Worm (Caenorhabditis elegans) whole organism, young adult: ENCODE results near the gene mlc-2.

ENCODE experiments used
- B0019.2 ChIP-seq: fragments of 200-800 bp; sonication (Bioruptor generic); conservative IDR thresholded peaks from 2 replicates; pipeline ENCODE4 v1.3.6; 2022; ENCODE audit warnings: missing genetic modification reagents, missing genetic modification characterization, missing compliant biosample characterization
- B0336.3 ChIP-seq: fragments of 200-800 bp; sonication (Bioruptor generic); IDR thresholded peaks from 2 replicates; pipeline ENCODE4 v1.3.6; 2022; ENCODE audit warnings: missing genetic modification characterization, missing compliant biosample characterization
- F10E7.11 ChIP-seq: sonication (generic microtip); optimal IDR thresholded peaks from 2 replicates; lab custom pipeline; 2017; ENCODE audit warnings: mild to moderate bottlenecking, missing genetic modification characterization, moderate library complexity, missing compliant biosample characterization
- F33H1.4 ChIP-seq: fragments of 200-800 bp; sonication (Bioruptor generic); IDR thresholded peaks from 2 replicates; pipeline ENCODE4 v1.3.6; 2022; ENCODE audit warnings: missing genetic modification reagents, missing genetic modification characterization, missing compliant biosample characterization
- F39B2.1 ChIP-seq: fragments of 200-800 bp; sonication (Bioruptor generic); IDR thresholded peaks from 2 replicates; pipeline ENCODE4 v1.3.6; 2022; ENCODE audit warnings: missing genetic modification reagents, missing genetic modification characterization, missing compliant biosample characterization
- F52B5.7 ChIP-seq: sonication (generic microtip); optimal IDR thresholded peaks from 2 replicates; lab custom pipeline; 2016; ENCODE audit warnings: mild to moderate bottlenecking, missing genetic modification characterization, missing compliant biosample characterization
- K12H6.12 ChIP-seq: fragments of 200-800 bp; sonication (Bioruptor generic); optimal IDR thresholded peaks from 2 replicates; lab custom pipeline; 2018; ENCODE audit warnings: mild to moderate bottlenecking, missing genetic modification characterization, missing compliant biosample characterization
- T07F8.4 ChIP-seq: sonication (generic microtip); optimal IDR thresholded peaks from 2 replicates; lab custom pipeline; 2016; ENCODE audit warnings: mild to moderate bottlenecking, missing genetic modification characterization, moderate library complexity, missing compliant biosample characterization
- T26A5.8 ChIP-seq: sonication (generic microtip); optimal IDR thresholded peaks from 2 replicates; lab custom pipeline; 2016; ENCODE audit warnings: missing genetic modification characterization, missing compliant biosample characterization
- Y53G8AR.9 ChIP-seq: fragments of 200-800 bp; sonication (Bioruptor generic); conservative IDR thresholded peaks from 2 replicates; pipeline ENCODE4 v1.3.6; 2022; ENCODE audit warnings: missing genetic modification reagents, missing genetic modification characterization, missing compliant biosample characterization
- Y56A3A.18 ChIP-seq: fragments of 200-800 bp; sonication (Bioruptor generic); IDR thresholded peaks from 2 replicates; pipeline ENCODE4 v1.3.6; 2022; ENCODE audit warnings: missing genetic modification reagents, missing genetic modification characterization, missing compliant biosample characterization
- Y67H2A.10 ChIP-seq: fragments of 200-800 bp; sonication (Bioruptor generic); conservative IDR thresholded peaks from 2 replicates; pipeline ENCODE4 v1.3.6; 2022; ENCODE audit warnings: missing genetic modification reagents, missing genetic modification characterization, missing compliant biosample characterization
- Y79H2A.3 ChIP-seq: fragments of 200-800 bp; sonication (Bioruptor generic); conservative IDR thresholded peaks from 2 replicates; pipeline ENCODE4 v1.3.6; 2022; ENCODE audit warnings: missing genetic modification reagents, missing genetic modification characterization, missing compliant biosample characterization
- ama-1 ChIP-seq, 3 experiments: fragments of 150-350 bp in 1 of 3; sonication (generic microtip) in 2 of 3; optimal IDR thresholded peaks; 2 replicates each; lab custom pipeline; 2014 to 2018; ENCODE audit warnings: missing biosample characterization in 2 of 3, missing genetic modification characterization in 2 of 3, missing genetic modification reagents in 2 of 3
- aptf-2 ChIP-seq: fragments of 200-800 bp; sonication (Bioruptor generic); conservative IDR thresholded peaks from 2 replicates; pipeline ENCODE4 v1.3.6; 2022; ENCODE audit warnings: missing genetic modification reagents, missing genetic modification characterization, missing compliant biosample characterization
- aptf-3 ChIP-seq: fragments of 200-800 bp; sonication (Bioruptor generic); IDR thresholded peaks from 2 replicates; pipeline ENCODE4 v1.3.6; 2022; ENCODE audit warnings: missing genetic modification characterization, missing compliant biosample characterization
- attf-3 ChIP-seq: fragments of 200-800 bp; sonication (Bioruptor generic); conservative IDR thresholded peaks from 2 replicates; pipeline ENCODE4 v1.3.6; 2022; ENCODE audit warnings: missing genetic modification reagents, missing genetic modification characterization, missing compliant biosample characterization
- bed-2 ChIP-seq: fragments of 200-800 bp; sonication (Bioruptor generic); IDR thresholded peaks from 2 replicates; pipeline ENCODE4 v1.3.6; 2022; ENCODE audit warnings: missing genetic modification reagents, missing genetic modification characterization, missing compliant biosample characterization
- ceh-100 ChIP-seq: fragments of 200-800 bp; sonication (Bioruptor generic); IDR thresholded peaks from 2 replicates; pipeline ENCODE4 v1.3.6; 2022; ENCODE audit warnings: missing genetic modification reagents, missing genetic modification characterization, missing compliant biosample characterization
- ceh-27 ChIP-seq: fragments of 200-800 bp; sonication (Bioruptor generic); optimal IDR thresholded peaks from 2 replicates; lab custom pipeline; 2018; ENCODE audit warnings: mild to moderate bottlenecking, missing genetic modification characterization, moderate library complexity, missing compliant biosample characterization
- ceh-40 ChIP-seq: fragments of 200-800 bp; sonication (Bioruptor generic); IDR thresholded peaks from 2 replicates; pipeline ENCODE4 v1.3.6; 2022; ENCODE audit warnings: missing genetic modification characterization, missing compliant biosample characterization
- ceh-58 ChIP-seq: fragments of 200-800 bp; sonication (Bioruptor generic); IDR thresholded peaks from 2 replicates; pipeline ENCODE4 v1.3.6; 2022; ENCODE audit warnings: missing genetic modification characterization, missing compliant biosample characterization
- ceh-79 ChIP-seq: sonication (generic microtip); optimal IDR thresholded peaks from 2 replicates; lab custom pipeline; 2017; ENCODE audit warnings: mild to moderate bottlenecking, missing genetic modification characterization, missing compliant biosample characterization
- ceh-91 ChIP-seq: fragments of 200-800 bp; sonication (Bioruptor generic); IDR thresholded peaks from 2 replicates; pipeline ENCODE4 v1.3.6; 2022; ENCODE audit warnings: missing genetic modification reagents, missing genetic modification characterization, missing compliant biosample characterization
- chd-7 ChIP-seq: sonication (generic microtip); optimal IDR thresholded peaks from 2 replicates; lab custom pipeline; 2016; ENCODE audit warnings: mild to moderate bottlenecking, missing genetic modification characterization, moderate library complexity, missing compliant biosample characterization
- egl-18 ChIP-seq: fragments of 200-800 bp; sonication (Bioruptor generic); IDR thresholded peaks from 2 replicates; pipeline ENCODE4 v1.3.6; 2022; ENCODE audit warnings: missing genetic modification reagents, missing genetic modification characterization, missing compliant biosample characterization
- egrh-3 ChIP-seq: fragments of 200-800 bp; sonication (Bioruptor generic); IDR thresholded peaks from 2 replicates; pipeline ENCODE4 v1.3.6; 2022; ENCODE audit warnings: missing genetic modification reagents, missing genetic modification characterization, missing compliant biosample characterization
- ekl-4 ChIP-seq: fragments of 200-800 bp; sonication (Bioruptor generic); IDR thresholded peaks from 2 replicates; pipeline ENCODE4 v1.3.6; 2022; ENCODE audit warnings: missing genetic modification reagents, missing genetic modification characterization, missing compliant biosample characterization
- ets-4 ChIP-seq: fragments of 200-800 bp; sonication (Bioruptor generic); optimal IDR thresholded peaks from 2 replicates; lab custom pipeline; 2018; ENCODE audit warnings: mild to moderate bottlenecking, missing genetic modification characterization, missing compliant biosample characterization
- hlh-12 ChIP-seq: sonication (generic microtip); optimal IDR thresholded peaks from 2 replicates; lab custom pipeline; 2016; ENCODE audit warnings: missing genetic modification characterization, missing compliant biosample characterization
- lin-35 ChIP-seq, 3 experiments: fragments of 150-350 bp in 2 of 3; sonication (generic microtip) in 1 of 3; optimal IDR thresholded peaks; 2 replicates each; lab custom pipeline; 2014 to 2018; ENCODE audit warnings: missing biosample characterization in 3 of 3, missing genetic modification characterization in 3 of 3, missing genetic modification reagents in 3 of 3
- lir-1 ChIP-seq: fragments of 200-800 bp; sonication (Bioruptor generic); conservative IDR thresholded peaks from 2 replicates; pipeline ENCODE4 v1.3.6; 2022; ENCODE audit warnings: missing genetic modification reagents, missing genetic modification characterization, missing compliant biosample characterization
- madf-10 ChIP-seq: sonication (generic microtip); optimal IDR thresholded peaks from 2 replicates; lab custom pipeline; 2016; ENCODE audit warnings: mild to moderate bottlenecking, missing genetic modification characterization, missing compliant biosample characterization
- madf-8 ChIP-seq: fragments of 200-800 bp; sonication (Bioruptor generic); conservative IDR thresholded peaks from 2 replicates; pipeline ENCODE4 v1.3.6; 2022; ENCODE audit warnings: missing genetic modification reagents, missing genetic modification characterization, missing compliant biosample characterization
- nfyb-1 ChIP-seq: fragments of 200-800 bp; sonication (Bioruptor generic); IDR thresholded peaks from 2 replicates; pipeline ENCODE4 v1.3.6; 2022; ENCODE audit warnings: missing genetic modification reagents, missing genetic modification characterization, missing compliant biosample characterization
- nhr-179 ChIP-seq: sonication (generic microtip); optimal IDR thresholded peaks from 2 replicates; lab custom pipeline; 2016; ENCODE audit warnings: mild to moderate bottlenecking, missing genetic modification characterization, missing compliant biosample characterization
- pha-4 ChIP-seq: fragments of 150-350 bp; sonication (generic microtip); optimal IDR thresholded peaks from 2 replicates; lab custom pipeline; 2014; ENCODE audit warnings: missing biosample characterization, missing genetic modification reagents, missing genetic modification characterization
- rec-8 ChIP-seq, 2 experiments: sonication (generic microtip); optimal IDR thresholded peaks; 2 replicates each; lab custom pipeline; 2016; ENCODE audit warnings: mild to moderate bottlenecking in 2 of 2, missing genetic modification characterization in 2 of 2, missing genetic modification reagents in 2 of 2, missing genotype in 2 of 2, missing biosample characterization in 1 of 2, missing compliant biosample characterization in 1 of 2, moderate library complexity in 1 of 2
- repo-1 ChIP-seq: sonication (generic microtip); optimal IDR thresholded peaks from 2 replicates; lab custom pipeline; 2017; ENCODE audit warnings: mild to moderate bottlenecking, missing genetic modification characterization, missing compliant biosample characterization
- sdz-38 ChIP-seq: sonication (generic microtip); optimal IDR thresholded peaks from 2 replicates; lab custom pipeline; 2016; ENCODE audit warnings: missing genotype, missing genetic modification characterization, missing compliant biosample characterization
- snpc-3.4 ChIP-seq: sonication (generic microtip); optimal IDR thresholded peaks from 2 replicates; lab custom pipeline; 2017; ENCODE audit warnings: missing genetic modification characterization, mild to moderate bottlenecking, missing compliant biosample characterization, antibody characterized with exemption, moderate library complexity, missing genotype, missing genetic modification reagents
- snpc-4 ChIP-seq, 5 experiments: fragments of 150-350 bp in 1 of 5; sonication (generic microtip) in 4 of 5; optimal IDR thresholded peaks; 2 replicates each; lab custom pipeline; 2014 to 2018; ENCODE audit warnings: missing genetic modification characterization in 5 of 5, missing biosample characterization in 3 of 5, antibody characterized with exemption in 2 of 5, mild to moderate bottlenecking in 2 of 5, missing compliant biosample characterization in 2 of 5, missing genotype in 2 of 5, moderate library complexity in 2 of 5, missing genetic modification reagents in 1 of 5
- sptf-2 ChIP-seq: fragments of 200-800 bp; sonication (Bioruptor generic); optimal IDR thresholded peaks from 2 replicates; lab custom pipeline; 2018; ENCODE audit warnings: mild to moderate bottlenecking, missing genetic modification characterization, missing compliant biosample characterization
- xnd-1 ChIP-seq: sonication (generic microtip); optimal IDR thresholded peaks from 2 replicates; lab custom pipeline; 2016; ENCODE audit warnings: missing genotype, missing genetic modification reagents, missing genetic modification characterization, missing compliant biosample characterization
- ztf-25 ChIP-seq: fragments of 200-800 bp; sonication (Bioruptor generic); IDR thresholded peaks from 2 replicates; pipeline ENCODE4 v1.3.6; 2022; ENCODE audit warnings: missing genetic modification reagents, missing genetic modification characterization, missing compliant biosample characterization

The mlc-2 gene

ce11 chrX:17479694-17480574 lies 23.5 kb upstream of the mlc-2 start (continued):
- TF ChIP-seq lin-35 (GFP tag; optimal IDR thresholded peaks at IDR 0.05; lab: Kevin White, UChicago) (peak in 1 of 3 experiments; percentile 18), snpc-3.4 (tag; lab: Kevin White, UChicago) (no peak), K12H6.12 (tag; lab: Kevin White, UChicago) (peak; percentile 93), xnd-1 (no peak), F39B2.1 (no peak), ceh-40 (GFP tag; lab: Robert Waterston, UW) (no peak), ceh-91 (GFP tag; lab: Robert Waterston, UW) (no peak), madf-10 (peak; percentile 63), ama-1 (optimal IDR thresholded peaks at IDR 0.05; lab: Kevin White, UChicago) (peak; percentile 68), ama-1 (GFP tag; optimal IDR thresholded peaks at IDR 0.05; lab: Kevin White, UChicago) (no peak), Y79H2A.3 (GFP tag; lab: Robert Waterston, UW) (no peak), ceh-58 (GFP tag; lab: Robert Waterston, UW) (no peak), pha-4 (tag; lab: Kevin White, UChicago) (no peak), B0336.3 (GFP tag; lab: Robert Waterston, UW) (peak; percentile 93), attf-3 (no peak), ekl-4 (GFP tag; lab: Robert Waterston, UW) (peak; percentile 77), ceh-100 (peak; percentile 8; the same call in 1 of the 2 replicates), ceh-79 (tag; lab: Kevin White, UChicago) (no peak), ceh-27 (GFP tag; lab: Kevin White, UChicago) (peak; percentile 88), sdz-38 (peak; percentile 53), nhr-179 (tag; lab: Kevin White, UChicago) (no peak), egrh-3 (GFP tag; lab: Robert Waterston, UW) (peak; percentile 64), F33H1.4 (GFP tag; lab: Robert Waterston, UW) (no peak), madf-8 (no peak), lir-1 (GFP tag; lab: Robert Waterston, UW) (no peak), aptf-2 (GFP tag; lab: Robert Waterston, UW) (0 out of 2 replicates have a peak, but pooled peaks have one; percentile 21), snpc-4 (GFP tag; optimal IDR thresholded peaks at IDR 0.05; lab: Kevin White, UChicago) (peak; percentile 24), snpc-4 (tag; optimal IDR thresholded peaks at IDR 0.05; lab: Kevin White, UChicago) (peak in 3 of 4 experiments; percentile 23 to 49 (median 49)), ztf-25 (GFP tag; lab: Robert Waterston, UW) (no peak), nfyb-1 (peak; percentile 87), T07F8.4 (peak; percentile 12), T26A5.8 (tag; lab: Kevin White, UChicago) (no peak), F52B5.7 (peak; percentile 56), Y67H2A.10 (GFP tag; lab: Robert Waterston, UW) (no peak; the same call in 1 of the 2 replicates), F10E7.11 (tag; lab: Kevin White, UChicago) (no peak), sptf-2 (GFP tag; lab: Kevin White, UChicago) (no peak), ets-4 (GFP tag; lab: Kevin White, UChicago) (peak; percentile 78), hlh-12 (tag; lab: Kevin White, UChicago) (no peak), chd-7 (peak; percentile 91), egl-18 (GFP tag; lab: Robert Waterston, UW) (peak; percentile 56; the same call in 1 of the 2 replicates), Y53G8AR.9 (0 out of 2 replicates have a peak, but pooled peaks have one; percentile 51), repo-1 (tag; lab: Kevin White, UChicago) (peak; percentile 85), bed-2 (GFP tag; lab: Robert Waterston, UW) (peak; percentile 27; the same call in 1 of the 2 replicates), B0019.2 (no peak), aptf-3 (GFP tag; lab: Robert Waterston, UW) (no peak), Y56A3A.18 (GFP tag; lab: Robert Waterston, UW) (0 out of 2 replicates have a peak, but pooled peaks have one; percentile 27), rec-8 (tag; optimal IDR thresholded peaks at IDR 0.05; lab: Kevin White, UChicago) (no peak)
